Fruit fly (Drosophila melanogaster) whole organism, wandering third instar larva: ENCODE data around the gene Pus1.

Experiments used
- Abd-B ChIP-seq: fragments of >200 bp; optimal IDR thresholded peaks from 2 replicates; lab custom pipeline; 2017; ENCODE audit warnings: missing biosample characterization, missing genetic modification characterization
- CG9705 ChIP-seq: fragments of 200-800 bp; sonication (Bioruptor generic); optimal IDR thresholded peaks from 2 replicates; lab custom pipeline; 2018; ENCODE audit warnings: missing biosample characterization, mild to moderate bottlenecking, missing genetic modification characterization
- CrebA ChIP-seq: fragments of 200-800 bp; sonication (Bioruptor generic); optimal IDR thresholded peaks from 2 replicates; lab custom pipeline; 2016; ENCODE audit warnings: missing biosample characterization, mild to moderate bottlenecking, missing genetic modification characterization, borderline replicate concordance
- Dfd ChIP-seq: fragments of >200 bp; optimal IDR thresholded peaks from 2 replicates; lab custom pipeline; 2017; ENCODE audit warnings: missing biosample characterization, missing genetic modification characterization
- GATAd ChIP-seq: sonication (Bioruptor generic); optimal IDR thresholded peaks from 2 replicates; lab custom pipeline; 2016; ENCODE audit warnings: missing biosample characterization, missing genetic modification characterization
- HLH106 ChIP-seq: fragments of 200-800 bp; optimal IDR thresholded peaks from 3 replicates; lab custom pipeline; 2019; ENCODE audit warnings: missing biosample characterization, mild to moderate bottlenecking, missing genetic modification characterization, moderate library complexity
- Hnf4 ChIP-seq: fragments of 200-800 bp; sonication (Bioruptor generic); optimal IDR thresholded peaks from 2 replicates; lab custom pipeline; 2016; ENCODE audit warnings: missing biosample characterization, mild to moderate bottlenecking, missing genetic modification characterization
- Hr78 ChIP-seq: fragments of >200 bp; optimal IDR thresholded peaks from 2 replicates; lab custom pipeline; 2017; ENCODE audit warnings: missing biosample characterization, missing genetic modification characterization
- Hr83 ChIP-seq: fragments of 200-300 bp; sonication (Bioruptor generic); optimal IDR thresholded peaks from 2 replicates; lab custom pipeline; 2016; ENCODE audit warnings: missing biosample characterization, mild to moderate bottlenecking, missing genetic modification characterization, moderate library complexity; ENCODE audit not compliant: poor library complexity, severe bottlenecking
- Mio ChIP-seq: sonication (Bioruptor generic); optimal IDR thresholded peaks from 2 replicates; lab custom pipeline; 2016; ENCODE audit warnings: missing biosample characterization, missing genetic modification characterization
- Myc ChIP-seq: fragments of >200 bp; optimal IDR thresholded peaks from 2 replicates; lab custom pipeline; 2017
- OdsH ChIP-seq: fragments of 200-800 bp; sonication (Bioruptor generic); optimal IDR thresholded peaks from 2 replicates; lab custom pipeline; 2016; ENCODE audit warnings: missing biosample characterization, mild to moderate bottlenecking, missing genetic modification characterization
- Rel ChIP-seq, 2 experiments: fragments of 200-800 bp; sonication (Bioruptor generic) in 1 of 2; optimal IDR thresholded peaks; 2 replicates in 1 of 2; 3 replicates in 1 of 2; lab custom pipeline; 2016 to 2019; ENCODE audit warnings: mild to moderate bottlenecking in 2 of 2, missing biosample characterization in 2 of 2, missing genetic modification characterization in 2 of 2, moderate library complexity in 1 of 2
- Sp1 ChIP-seq: fragments of 200-800 bp; sonication (Bioruptor generic); optimal IDR thresholded peaks from 3 replicates; lab custom pipeline; 2019; ENCODE audit warnings: missing biosample characterization, mild to moderate bottlenecking, missing genetic modification characterization, moderate library complexity
- brk ChIP-seq: fragments of 200-800 bp; sonication (Bioruptor generic); optimal IDR thresholded peaks from 2 replicates; lab custom pipeline; 2016; ENCODE audit warnings: missing biosample characterization, mild to moderate bottlenecking, missing genetic modification characterization
- dl ChIP-seq, 2 experiments: fragments of 175-275, 200-275 bp in 1 of 2; fragments of 200-275 bp in 1 of 2; sonication (Bioruptor generic); optimal IDR thresholded peaks; lab custom pipeline; 2018; ENCODE audit warnings: mild to moderate bottlenecking in 2 of 2, missing biosample characterization in 2 of 2, missing genetic modification characterization in 2 of 2, moderate library complexity in 2 of 2; ENCODE audit not compliant: partially characterized antibody in 2 of 2, insufficient read depth in 1 of 2
- dmrt93B ChIP-seq: fragments of 200-800 bp; sonication (Bioruptor generic); optimal IDR thresholded peaks from 2 replicates; lab custom pipeline; 2018; ENCODE audit warnings: missing biosample characterization, mild to moderate bottlenecking, missing genetic modification characterization
- ey ChIP-seq: fragments of 200-800 bp; sonication (Bioruptor generic); optimal IDR thresholded peaks from 2 replicates; lab custom pipeline; 2016; ENCODE audit warnings: missing biosample characterization, missing genetic modification characterization
- foxo ChIP-seq, 2 experiments: fragments of 200-800 bp; sonication (Bioruptor generic); optimal IDR thresholded peaks; 2 replicates in 1 of 2; 3 replicates in 1 of 2; lab custom pipeline; 2016 to 2017; ENCODE audit warnings: missing biosample characterization in 2 of 2, missing genetic modification characterization in 2 of 2
- h ChIP-seq: fragments of 200-800 bp; sonication (Bioruptor generic); optimal IDR thresholded peaks from 3 replicates; lab custom pipeline; 2016; ENCODE audit warnings: missing biosample characterization, mild to moderate bottlenecking, missing genetic modification characterization
- lola ChIP-seq: fragments of >200 bp; optimal IDR thresholded peaks from 2 replicates; lab custom pipeline; 2017; ENCODE audit warnings: missing biosample characterization, missing genetic modification characterization
- pan ChIP-seq: fragments of >200 bp; optimal IDR thresholded peaks from 2 replicates; lab custom pipeline; 2017
- psq ChIP-seq: fragments of 200-800 bp; sonication (Bioruptor generic); optimal IDR thresholded peaks from 3 replicates; lab custom pipeline; 2017; ENCODE audit warnings: missing biosample characterization, mild to moderate bottlenecking, missing genetic modification characterization, moderate library complexity
- sage ChIP-seq: fragments of 200-800 bp; sonication (Bioruptor generic); optimal IDR thresholded peaks from 2 replicates; lab custom pipeline; 2016; ENCODE audit warnings: missing biosample characterization, mild to moderate bottlenecking, missing genetic modification characterization
- sv ChIP-seq: fragments of 200-800 bp; sonication (Bioruptor generic); optimal IDR thresholded peaks from 3 replicates; lab custom pipeline; 2016; ENCODE audit warnings: missing biosample characterization, missing genetic modification characterization
- usp ChIP-seq: fragments of >200 bp; optimal IDR thresholded peaks from 2 replicates; lab custom pipeline; 2017; ENCODE audit warnings: missing biosample characterization, missing genetic modification characterization
- woc ChIP-seq: sonication (Bioruptor generic); optimal IDR thresholded peaks from 2 replicates; lab custom pipeline; 2016; ENCODE audit warnings: missing biosample characterization, mild to moderate bottlenecking, missing genetic modification characterization

Pus1 gene

DNA sequence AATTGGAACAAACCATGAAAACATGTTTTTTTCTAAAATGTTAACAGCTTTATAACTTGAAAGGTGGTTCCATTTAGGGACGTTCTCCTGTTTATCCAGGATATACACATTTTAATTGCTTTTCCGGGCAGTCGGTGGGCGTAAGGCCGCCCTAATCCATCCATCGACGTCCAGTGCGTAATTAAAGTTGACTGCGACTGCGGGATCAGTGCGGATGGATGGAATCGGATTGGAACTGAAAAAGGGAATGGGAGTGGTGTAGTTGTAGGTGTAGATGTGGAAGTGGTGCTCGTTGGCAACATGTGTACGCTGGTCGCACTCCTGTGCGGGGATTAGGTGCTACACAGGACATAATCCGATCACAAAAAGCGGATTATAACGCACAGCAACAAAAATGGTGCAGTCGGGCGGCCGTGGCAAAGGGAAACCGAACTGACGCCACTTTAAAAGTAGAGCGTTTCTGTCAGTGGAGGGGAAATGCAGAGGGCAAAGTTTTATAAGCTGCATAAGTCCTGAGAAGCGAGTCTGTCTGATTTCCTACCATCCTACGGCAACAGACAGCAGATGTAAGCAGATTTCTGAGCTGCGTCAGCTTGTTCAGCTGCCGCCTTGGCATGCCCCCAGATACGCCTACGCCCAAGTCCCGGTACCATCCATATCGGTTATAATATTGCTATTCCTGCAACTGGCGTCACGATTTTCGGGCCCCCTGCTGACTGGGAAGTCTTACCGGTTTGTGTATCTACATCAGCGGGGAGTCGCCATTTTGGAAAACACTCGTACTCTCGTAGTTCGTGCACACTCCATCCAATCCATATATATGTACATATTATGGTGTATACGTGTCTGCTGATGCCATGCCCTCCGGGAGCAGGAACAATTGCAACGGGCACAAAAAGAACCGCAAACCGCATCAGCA, 5.2 kb upstream of the Pus1 start:
- TF ChIP-seq HLH106 (tag; lab: Kevin White, UChicago) (no peak), Hr83 (GFP tag; lab: Kevin White, UChicago) (no peak), Hr78 (GFP tag; lab: Kevin White, UChicago) (no peak), h (no peak), sv (no peak), brk (GFP tag; lab: Kevin White, UChicago) (no peak), GATAd (GFP tag; lab: Kevin White, UChicago) (no peak), Mio (GFP tag; lab: Kevin White, UChicago) (no peak), psq (GFP tag; lab: Kevin White, UChicago) (no peak), woc (GFP tag; lab: Kevin White, UChicago) (no peak), Rel (GFP tag; optimal IDR thresholded peaks at IDR 0.05; lab: Kevin White, UChicago) (no peak), Rel (tag; optimal IDR thresholded peaks at IDR 0.05; lab: Kevin White, UChicago) (no peak), OdsH (GFP tag; lab: Kevin White, UChicago) (no peak), Sp1 (GFP tag; lab: Kevin White, UChicago) (no peak), Myc (lab: Kevin White, UChicago) (no peak), usp (GFP tag; lab: Kevin White, UChicago) (no peak), sage (GFP tag; lab: Kevin White, UChicago) (no peak)

dm6 chr3R:20596337-20596962, 4.0 kb upstream of the Pus1 start:
- TF ChIP-seq Sp1 (GFP tag; lab: Kevin White, UChicago) (no peak), psq (GFP tag; lab: Kevin White, UChicago) (no peak), CrebA (GFP tag; lab: Kevin White, UChicago) (no peak), lola (no peak)

DNA sequence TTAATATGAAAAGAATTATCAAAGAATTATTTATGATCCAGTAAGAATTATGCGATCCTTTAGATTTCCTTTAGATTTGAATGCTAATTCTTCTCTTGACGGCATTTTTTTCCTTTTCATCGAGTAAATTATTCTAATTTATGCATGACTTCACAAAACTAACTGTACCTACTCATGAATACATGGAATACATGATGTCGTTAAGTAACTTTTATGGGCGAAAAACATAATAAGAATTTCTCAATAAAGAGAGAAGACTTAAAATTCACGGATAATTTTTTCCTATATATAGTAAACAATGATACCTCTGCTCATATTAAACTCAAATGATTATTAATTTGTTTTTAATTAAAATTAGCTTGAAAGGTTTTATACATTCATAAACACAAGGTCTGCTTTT, 3.4 kb upstream of the Pus1 start:
- TF ChIP-seq foxo (GFP tag; optimal IDR thresholded peaks at IDR 0.05; lab: Kevin White, UChicago) (no peak), sage (GFP tag; lab: Kevin White, UChicago) (no peak), Myc (lab: Kevin White, UChicago) (no peak), Hnf4 (GFP tag; lab: Kevin White, UChicago) (no peak), OdsH (GFP tag; lab: Kevin White, UChicago) (no peak), usp (GFP tag; lab: Kevin White, UChicago) (no peak), ey (no peak), h (no peak), Abd-B (GFP tag; lab: Kevin White, UChicago) (no peak), pan (lab: Kevin White, UChicago) (no peak), dl (GFP tag; optimal IDR thresholded peaks at IDR 0.05; lab: Kevin White, UChicago; ENCODE audit: insufficient read depth in 1 of 2, partially characterized antibody in 2 of 2) (no peak), Sp1 (GFP tag; lab: Kevin White, UChicago) (no peak), dmrt93B (GFP tag; lab: Kevin White, UChicago) (no peak)

DNA sequence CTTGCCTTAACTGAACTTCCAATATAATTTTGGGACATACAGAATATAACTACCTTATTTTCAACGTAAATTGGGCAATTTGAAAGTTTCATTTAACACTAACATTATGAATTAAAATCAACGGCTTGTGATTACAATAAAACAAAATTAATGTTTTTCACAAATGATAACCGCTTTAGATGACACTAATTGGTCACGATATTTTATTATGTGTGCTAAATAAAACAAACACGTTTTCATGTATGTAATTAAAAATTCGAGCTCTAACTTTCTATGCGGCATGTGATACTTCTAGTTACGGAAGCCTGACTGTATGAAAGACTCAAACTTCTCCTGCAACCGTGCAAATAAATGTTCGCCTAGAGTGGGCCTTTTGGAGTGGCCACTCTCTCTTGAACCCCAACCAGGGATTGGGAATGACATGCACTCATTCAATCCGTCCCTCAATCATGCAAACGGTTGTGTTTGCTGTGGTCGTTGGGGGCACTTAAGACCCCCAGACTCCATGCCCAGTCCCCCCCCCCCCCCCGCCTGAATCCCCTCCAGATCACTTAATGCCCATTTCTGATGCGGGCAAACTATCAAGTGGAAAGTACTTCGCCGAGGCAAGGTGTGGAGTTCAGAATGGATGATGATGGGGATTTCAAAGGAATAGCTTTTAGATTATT, 2.8 kb upstream of the Pus1 start:
- no peak for TF ChIP-seq h
- no peak for TF ChIP-seq Hnf4 (GFP tag; lab: Kevin White, UChicago)
- TF ChIP-seq lola: no peak
- TF ChIP-seq Myc (lab: Kevin White, UChicago): no peak
- no peak for TF ChIP-seq Dfd (GFP tag; lab: Kevin White, UChicago)
- no peak for TF ChIP-seq OdsH (GFP tag; lab: Kevin White, UChicago)
- TF ChIP-seq CG9705 (GFP tag; lab: Kevin White, UChicago): no peak
- TF ChIP-seq, all 38 proteins: peak for 0
